Fruit fly (Drosophila melanogaster) whole organism, embryonic: ENCODE measurements around the gene Prx5.

ENCODE experiments used
- Awh ChIP-seq: fragments of 200-800 bp; sonication (Bioruptor generic); IDR thresholded peaks from 2 replicates; pipeline ENCODE4, ENCODE4 v1.3.6; 2022; ENCODE audit warnings: missing biosample characterization, missing genetic modification characterization
- CG10959 ChIP-seq: fragments of 200-800 bp; sonication (Bioruptor generic); IDR thresholded peaks from 2 replicates; pipeline ENCODE4 v1.3.6; 2022; ENCODE audit warnings: missing biosample characterization, missing genetic modification characterization
- CG11723 ChIP-seq: fragments of 200-800 bp; sonication (Bioruptor generic); optimal IDR thresholded peaks from 2 replicates; lab custom pipeline; 2017; ENCODE audit warnings: missing biosample characterization, mild to moderate bottlenecking, missing genetic modification characterization
- CG12104 ChIP-seq: fragments of 200-800 bp; sonication (Bioruptor generic); optimal IDR thresholded peaks from 3 replicates; lab custom pipeline; 2016; ENCODE audit warnings: missing biosample characterization, missing genetic modification characterization
- CG1233 ChIP-seq: fragments of 200-800 bp; sonication (Bioruptor generic); optimal IDR thresholded peaks from 4 replicates; lab custom pipeline; 2018; ENCODE audit warnings: missing biosample characterization, mild to moderate bottlenecking, missing genetic modification characterization
- CG13123 ChIP-seq: fragments of 200-800 bp; sonication (Bioruptor generic); optimal IDR thresholded peaks from 2 replicates; lab custom pipeline; 2016; ENCODE audit warnings: missing biosample characterization, missing genetic modification characterization
- CG13296 ChIP-seq: fragments of 200-800 bp; sonication (Bioruptor generic); optimal IDR thresholded peaks from 3 replicates; lab custom pipeline; 2018; ENCODE audit warnings: missing biosample characterization, mild to moderate bottlenecking, missing genetic modification characterization
- CG1603 ChIP-seq: fragments of 200-800 bp; sonication (Bioruptor generic); optimal IDR thresholded peaks from 2 replicates; lab custom pipeline; 2019; ENCODE audit warnings: missing biosample characterization, mild to moderate bottlenecking, missing genetic modification characterization, moderate library complexity
- CG1647 ChIP-seq: fragments of 200-800 bp; sonication (Bioruptor generic); optimal IDR thresholded peaks from 3 replicates; lab custom pipeline; 2016; ENCODE audit warnings: missing biosample characterization, missing genetic modification characterization
- CG16813 ChIP-seq: fragments of 200-800 bp; sonication (Bioruptor generic); IDR thresholded peaks from 3 replicates; pipeline ENCODE4 v1.3.6; 2022; ENCODE audit warnings: missing biosample characterization, missing genetic modification characterization; ENCODE audit not compliant: partially characterized antibody
- CG17359 ChIP-seq: fragments of 200-800 bp; sonication (Bioruptor generic); optimal IDR thresholded peaks from 3 replicates; lab custom pipeline; 2018; ENCODE audit warnings: missing biosample characterization, mild to moderate bottlenecking, missing genetic modification characterization, moderate library complexity
- CG18011 ChIP-seq: fragments of 200-800 bp; sonication (Bioruptor generic); optimal IDR thresholded peaks from 2 replicates; lab custom pipeline; 2017; ENCODE audit warnings: missing biosample characterization, missing genetic modification characterization, mild to moderate bottlenecking, moderate library complexity, missing genotype
- CG1832 ChIP-seq: fragments of 200-800 bp; sonication (Bioruptor generic); optimal IDR thresholded peaks from 2 replicates; lab custom pipeline; 2017; ENCODE audit warnings: missing biosample characterization, mild to moderate bottlenecking, missing genetic modification characterization, inconsistent platforms
- CG32532 ChIP-seq: fragments of 200-800 bp; sonication (Bioruptor generic); IDR thresholded peaks from 2 replicates; pipeline ENCODE4 v1.3.6; 2022; ENCODE audit warnings: missing biosample characterization, missing genetic modification characterization
- CG34376 ChIP-seq: fragments of 200-800 bp; sonication (Bioruptor generic); optimal IDR thresholded peaks from 2 replicates; lab custom pipeline; 2018; ENCODE audit warnings: missing biosample characterization, mild to moderate bottlenecking, missing genetic modification characterization
- CG6854 ChIP-seq: fragments of 200-800 bp; sonication (Bioruptor generic); optimal IDR thresholded peaks from 3 replicates; lab custom pipeline; 2017; ENCODE audit warnings: missing biosample characterization, mild to moderate bottlenecking, missing genetic modification characterization
- CG7556 ChIP-seq: fragments of 200-800 bp; sonication (Bioruptor generic); optimal IDR thresholded peaks from 2 replicates; lab custom pipeline; 2017; ENCODE audit warnings: missing biosample characterization, mild to moderate bottlenecking, missing genetic modification characterization
- CG7839 ChIP-seq: fragments of 200-800 bp; sonication (Bioruptor generic); optimal IDR thresholded peaks from 3 replicates; lab custom pipeline; 2018; ENCODE audit warnings: missing biosample characterization, mild to moderate bottlenecking, missing genetic modification characterization, moderate library complexity
- CG7963 ChIP-seq: fragments of 200-800 bp; sonication (Bioruptor generic); IDR thresholded peaks from 3 replicates; pipeline ENCODE4 v1.3.6; 2022; ENCODE audit warnings: missing biosample characterization, missing genetic modification characterization; ENCODE audit not compliant: partially characterized antibody
- CG8281 ChIP-seq: fragments of 200-800 bp; sonication (Bioruptor generic); optimal IDR thresholded peaks from 2 replicates; lab custom pipeline; 2018; ENCODE audit warnings: missing biosample characterization, mild to moderate bottlenecking, missing genetic modification characterization, moderate library complexity
- CG8388 ChIP-seq: fragments of 200-800 bp; sonication (Bioruptor generic); optimal IDR thresholded peaks from 2 replicates; lab custom pipeline; 2019; ENCODE audit warnings: missing biosample characterization, mild to moderate bottlenecking, missing genetic modification characterization, moderate library complexity
- CG9215 ChIP-seq: fragments of 200-800 bp; sonication (Bioruptor generic); IDR thresholded peaks from 2 replicates; pipeline ENCODE4 v1.3.6; 2022; ENCODE audit warnings: missing biosample characterization, missing genetic modification characterization
- CG9727 ChIP-seq: fragments of 200-800 bp; sonication (Bioruptor generic); optimal IDR thresholded peaks from 3 replicates; lab custom pipeline; 2017; ENCODE audit warnings: missing biosample characterization, mild to moderate bottlenecking, missing genetic modification characterization
- CG9876 ChIP-seq: fragments of 200-800 bp; sonication (Bioruptor generic); optimal IDR thresholded peaks from 2 replicates; lab custom pipeline; 2016; ENCODE audit warnings: missing biosample characterization, missing genetic modification characterization
- Dbx ChIP-seq: fragments of 200-800 bp; sonication (Bioruptor generic); IDR thresholded peaks from 3 replicates; pipeline ENCODE4 v1.3.6; 2022; ENCODE audit warnings: missing biosample characterization, missing genetic modification characterization
- GATAe ChIP-seq: fragments of 200-800 bp; sonication (Bioruptor generic); conservative IDR thresholded peaks from 2 replicates; pipeline ENCODE4 v1.3.6; 2022; ENCODE audit warnings: missing biosample characterization, missing genetic modification characterization
- Hmr ChIP-seq: fragments of 200-800 bp; sonication (Bioruptor generic); optimal IDR thresholded peaks from 3 replicates; lab custom pipeline; 2017; ENCODE audit warnings: mild to moderate bottlenecking, missing biosample characterization, missing genetic modification reagents, missing genetic modification characterization
- MTF-1 ChIP-seq: fragments of 200-800 bp; sonication (Bioruptor generic); optimal IDR thresholded peaks from 2 replicates; lab custom pipeline; 2018; ENCODE audit warnings: missing biosample characterization, mild to moderate bottlenecking, missing genetic modification characterization, borderline replicate concordance
- NC2α ChIP-seq: fragments of 200-800 bp; sonication (Bioruptor generic); optimal IDR thresholded peaks from 2 replicates; lab custom pipeline; 2016; ENCODE audit warnings: missing biosample characterization, missing genetic modification characterization
- NC2β ChIP-seq: fragments of 200-800 bp; sonication (Bioruptor generic); optimal IDR thresholded peaks from 2 replicates; lab custom pipeline; 2016; ENCODE audit warnings: missing biosample characterization, missing genetic modification characterization
- Taf1 ChIP-seq: fragments of 200-800 bp; sonication (Bioruptor generic); IDR thresholded peaks from 2 replicates; pipeline ENCODE4 v1.3.6; 2022; ENCODE audit warnings: missing biosample characterization, missing genetic modification characterization
- Xbp1 ChIP-seq: fragments of 200-800 bp; sonication (Bioruptor generic); optimal IDR thresholded peaks from 3 replicates; lab custom pipeline; 2016; ENCODE audit warnings: missing biosample characterization, mild to moderate bottlenecking, missing genetic modification characterization
- ap ChIP-seq: fragments of 200-800 bp; sonication (Bioruptor generic); IDR thresholded peaks from 2 replicates; pipeline ENCODE4 v1.3.6; 2022; ENCODE audit warnings: missing biosample characterization, missing genetic modification characterization
- br ChIP-seq: fragments of >200 bp; optimal IDR thresholded peaks from 2 replicates; lab custom pipeline; 2017
- cg ChIP-seq: fragments of 200-800 bp; sonication (Bioruptor generic); optimal IDR thresholded peaks from 3 replicates; lab custom pipeline; 2019; ENCODE audit warnings: missing biosample characterization, mild to moderate bottlenecking, missing genetic modification characterization, moderate library complexity
- chinmo ChIP-seq: fragments of 200-800 bp; sonication (Bioruptor generic); IDR thresholded peaks from 4 replicates; pipeline ENCODE4 v1.3.6; 2022; ENCODE audit warnings: missing biosample characterization, missing genetic modification characterization; ENCODE audit not compliant: partially characterized antibody
- dan ChIP-seq: fragments of 200-800 bp; sonication (Bioruptor generic); IDR thresholded peaks from 2 replicates; pipeline ENCODE4 v1.3.6; 2022; ENCODE audit warnings: missing biosample characterization, missing genetic modification characterization
- ems ChIP-seq: fragments of 200-800 bp; sonication (Bioruptor generic); optimal IDR thresholded peaks from 3 replicates; lab custom pipeline; 2016; ENCODE audit warnings: missing biosample characterization, missing genetic modification characterization
- ewg ChIP-seq: fragments of 200-800 bp; sonication (Bioruptor generic); optimal IDR thresholded peaks from 3 replicates; lab custom pipeline; 2017; ENCODE audit warnings: mild to moderate bottlenecking, missing biosample characterization, missing genetic modification reagents, missing genetic modification characterization
- gsb-n ChIP-seq: fragments of 200-800 bp; sonication (Bioruptor generic); optimal IDR thresholded peaks from 3 replicates; lab custom pipeline; 2018; ENCODE audit warnings: missing biosample characterization, mild to moderate bottlenecking, missing genetic modification characterization
- knrl ChIP-seq: fragments of 200-800 bp; sonication (Bioruptor generic); IDR thresholded peaks from 3 replicates; pipeline ENCODE4 v1.3.6; 2022; ENCODE audit warnings: missing biosample characterization, missing genetic modification characterization; ENCODE audit not compliant: partially characterized antibody
- lab ChIP-seq: fragments of 200-800 bp; sonication (Bioruptor generic); optimal IDR thresholded peaks from 3 replicates; lab custom pipeline; 2017; ENCODE audit warnings: missing biosample characterization, missing genetic modification characterization, mild to moderate bottlenecking, moderate library complexity, missing genetic modification reagents
- oc ChIP-seq: fragments of 200-800 bp; sonication (Bioruptor generic); optimal IDR thresholded peaks from 2 replicates; lab custom pipeline; 2018; ENCODE audit warnings: missing biosample characterization, mild to moderate bottlenecking, missing genetic modification characterization, moderate library complexity
- pnt ChIP-seq: fragments of 200-800 bp; sonication (Bioruptor generic); optimal IDR thresholded peaks from 3 replicates; lab custom pipeline; 2016; ENCODE audit warnings: missing biosample characterization, missing genetic modification characterization
- pum ChIP-seq: fragments of 200-800 bp; sonication (Bioruptor generic); optimal IDR thresholded peaks from 2 replicates; lab custom pipeline; 2016; ENCODE audit warnings: missing biosample characterization, missing genetic modification characterization
- row ChIP-seq: fragments of 200-800 bp; sonication (Bioruptor generic); IDR thresholded peaks from 3 replicates; pipeline ENCODE4 v1.3.6; 2022; ENCODE audit warnings: missing biosample characterization, missing genetic modification characterization
- sc ChIP-seq, 3 experiments: fragments of >200 bp in 2 of 3; fragments of 200-800 bp in 1 of 3; sonication (Bioruptor generic) in 1 of 3; optimal IDR thresholded peaks; 2 replicates in 2 of 3; 3 replicates in 1 of 3; lab custom pipeline; 2017; ENCODE audit warnings: mild to moderate bottlenecking in 1 of 3, missing biosample characterization in 1 of 3, missing genetic modification characterization in 1 of 3, missing genetic modification reagents in 1 of 3
- slp2 ChIP-seq: fragments of 200-800 bp; sonication (Bioruptor generic); optimal IDR thresholded peaks from 2 replicates; lab custom pipeline; 2016; ENCODE audit warnings: missing biosample characterization, missing genetic modification characterization
- z ChIP-seq: fragments of 200-800 bp; sonication (Bioruptor generic); IDR thresholded peaks from 3 replicates; pipeline ENCODE4 v1.3.6; 2022; ENCODE audit warnings: missing biosample characterization, missing genetic modification characterization

The Prx5 gene

dm6 chr3R:18164052-18164722 is 2.9 kb downstream of the Prx5 start, which contains the start of the genes CG7218 and Cbp20 (continued):
- TF ChIP-seq CG6854 (GFP tag; lab: Kevin White, UChicago) (no peak), ewg (GFP tag; lab: Kevin White, UChicago) (no peak), pnt (peak; percentile 21), CG1647 (peak; percentile 34), CG16813 (peak; percentile 85), CG8281 (tag; lab: Kevin White, UChicago) (no peak), CG10959 (GFP tag; lab: Robert Waterston, UW) (no peak), CG13123 (peak; percentile 65), CG7556 (peak; percentile 56), knrl (GFP tag; lab: Robert Waterston, UW) (peak; percentile 88), row (GFP tag; lab: Robert Waterston, UW) (peak; percentile 91), dan (GFP tag; lab: Robert Waterston, UW) (no peak), CG13296 (GFP tag; lab: Kevin White, UChicago) (peak; percentile 61), NC2β (peak; percentile 49), CG1832 (GFP tag; lab: Kevin White, UChicago) (no peak), chinmo (GFP tag; lab: Robert Waterston, UW) (peak; percentile 83; the same call in 2 of the 4 replicates), gsb-n (tag; lab: Kevin White, UChicago) (peak; percentile 20), CG32532 (peak; percentile 90), GATAe (GFP tag; lab: Robert Waterston, UW) (no peak), Hmr (GFP tag; lab: Kevin White, UChicago) (peak; percentile 70), CG1603 (tag; lab: Kevin White, UChicago) (peak; percentile 43), CG1233 (GFP tag; lab: Kevin White, UChicago) (peak; percentile 67), CG9215 (peak; percentile 79), Awh (GFP tag; lab: Robert Waterston, UW) (peak; percentile 49; the same call in 1 of the 2 replicates), CG18011 (GFP tag; lab: Kevin White, UChicago) (peak; percentile 41), br (no peak), lab (GFP tag; lab: Kevin White, UChicago) (peak; percentile 82), CG9727 (GFP tag; lab: Kevin White, UChicago) (peak; percentile 59), CG34376 (GFP tag; lab: Kevin White, UChicago) (peak; percentile 67), ems (peak; percentile 49), cg (GFP tag; lab: Kevin White, UChicago) (no peak), CG8388 (peak; percentile 43), Xbp1 (GFP tag; lab: Kevin White, UChicago) (peak; percentile 84), slp2 (peak; percentile 8), CG9876 (GFP tag; lab: Kevin White, UChicago) (no peak), Dbx (peak; percentile 91), CG7963 (GFP tag; lab: Robert Waterston, UW) (peak; percentile 65; the same call in 2 of the 3 replicates), ap (GFP tag; lab: Robert Waterston, UW) (no peak), z (GFP tag; lab: Robert Waterston, UW) (no peak), Taf1 (GFP tag; lab: Robert Waterston, UW) (peak; percentile 61; the same call in 1 of the 2 replicates), CG11723 (GFP tag; lab: Kevin White, UChicago) (peak; percentile 34), oc (tag; lab: Kevin White, UChicago) (no peak), CG17359 (tag; lab: Kevin White, UChicago) (peak; percentile 64), CG12104 (GFP tag; lab: Kevin White, UChicago) (no peak), sc (optimal IDR thresholded peaks at IDR 0.05; lab: Kevin White, UChicago) (no peak), sc (GFP tag; optimal IDR thresholded peaks at IDR 0.05; lab: Kevin White, UChicago) (peak; percentile 37), MTF-1 (GFP tag; lab: Kevin White, UChicago) (peak; percentile 14), pum (GFP tag; lab: Kevin White, UChicago) (peak; percentile 41), NC2α (GFP tag; lab: Kevin White, UChicago) (no peak), CG7839 (tag; lab: Kevin White, UChicago) (peak; percentile 65)
